Fruit fly (Drosophila melanogaster): ENCODE data around the gene Gr28b.
A peak's percentile ranks its signal among the peaks of the same experiment; 100 is the strongest.

The Gr28b gene

dm6 chr2L:7462147-7462546 is at the start of gene Gr28b:
Gene Gr28b (minus strand): TSS chr2L:7462247.
- TF ChIP-seq fru (GFP tag; optimal IDR thresholded peaks at IDR 0.05) (no peak), sage (GFP tag; optimal IDR thresholded peaks at IDR 0.05) (no peak), Rel (GFP tag; optimal IDR thresholded peaks at IDR 0.05) (no peak), Rel (tag; optimal IDR thresholded peaks at IDR 0.05) (no peak), Jra (GFP tag; optimal IDR thresholded peaks at IDR 0.05) (no peak), dsf (GFP tag; optimal IDR thresholded peaks at IDR 0.05; ENCODE audit: borderline replicate concordance) (no peak), HLH106 (tag; optimal IDR thresholded peaks at IDR 0.05) (no peak), Hr83 (GFP tag; optimal IDR thresholded peaks at IDR 0.05; ENCODE audit: poor library complexity, severe bottlenecking) (no peak), jim (GFP tag; optimal IDR thresholded peaks at IDR 0.05) (no peak), dmrt93B (GFP tag; optimal IDR thresholded peaks at IDR 0.05) (no peak), woc (GFP tag; optimal IDR thresholded peaks at IDR 0.05) (no peak), sv (GFP tag; optimal IDR thresholded peaks at IDR 0.05) (no peak), Sp1 (GFP tag; optimal IDR thresholded peaks at IDR 0.05) (no peak), h (GFP tag; optimal IDR thresholded peaks at IDR 0.05) (no peak), foxo (GFP tag; optimal IDR thresholded peaks at IDR 0.05) (no peak), Vsx2 (GFP tag; optimal IDR thresholded peaks at IDR 0.05; ENCODE audit: partially characterized antibody) (no peak), rgr (GFP tag; optimal IDR thresholded peaks at IDR 0.05) (no peak), Mio (GFP tag; optimal IDR thresholded peaks at IDR 0.05) (no peak), GATAd (GFP tag; optimal IDR thresholded peaks at IDR 0.05) (no peak)

dm6 chr2L:7508867-7509266 is 46.8 kb upstream of the Gr28b start:
- no peak for TF ChIP-seq rgr (GFP tag; optimal IDR thresholded peaks at IDR 0.05)
- no peak for TF ChIP-seq jim (GFP tag; optimal IDR thresholded peaks at IDR 0.05)
- no peak for TF ChIP-seq dsf (GFP tag; optimal IDR thresholded peaks at IDR 0.05; ENCODE audit: borderline replicate concordance)
- no peak for TF ChIP-seq Vsx2 (GFP tag; optimal IDR thresholded peaks at IDR 0.05; ENCODE audit: partially characterized antibody)
- TF ChIP-seq Hr83 (GFP tag; optimal IDR thresholded peaks at IDR 0.05; ENCODE audit: poor library complexity, severe bottlenecking), result no peak
- TF ChIP-seq N (GFP tag; optimal IDR thresholded peaks at IDR 0.05), result no peak
- no peak for TF ChIP-seq lola (GFP tag; optimal IDR thresholded peaks at IDR 0.05)
- no peak for TF ChIP-seq dl (GFP tag; optimal IDR thresholded peaks at IDR 0.05; ENCODE audit: insufficient read depth in 1 of 2, partially characterized antibody in 2 of 2)
- TF ChIP-seq brk (GFP tag; optimal IDR thresholded peaks at IDR 0.05), result no peak
- no peak for TF ChIP-seq CrebA (GFP tag; optimal IDR thresholded peaks at IDR 0.05; ENCODE audit: borderline replicate concordance)
- TF ChIP-seq pan (optimal IDR thresholded peaks at IDR 0.05), result no peak
- no peak for TF ChIP-seq Sp1 (GFP tag; optimal IDR thresholded peaks at IDR 0.05)
- TF ChIP-seq Dif (GFP tag; optimal IDR thresholded peaks at IDR 0.05; ENCODE audit: partially characterized antibody), result no peak
- TF ChIP-seq Jra (GFP tag; optimal IDR thresholded peaks at IDR 0.05), result no peak
- TF ChIP-seq Dfd (GFP tag; optimal IDR thresholded peaks at IDR 0.05), result no peak
- TF ChIP-seq Hr78 (GFP tag; optimal IDR thresholded peaks at IDR 0.05), result no peak
- TF ChIP-seq CG32264 (GFP tag; optimal IDR thresholded peaks at IDR 0.05), result no peak

dm6 chr2L:7508463-7508862 is 46.4 kb upstream of the Gr28b start:
- TF ChIP-seq HLH106 (tag; optimal IDR thresholded peaks at IDR 0.05), result no peak
- TF ChIP-seq fru (GFP tag; optimal IDR thresholded peaks at IDR 0.05), result no peak

dm6 chr2L:7507447-7507846 is 45.4 kb upstream of the Gr28b start:
- peak; percentile 9 for TF ChIP-seq Myc (optimal IDR thresholded peaks at IDR 0.05)
- no peak for TF ChIP-seq Jra (GFP tag; optimal IDR thresholded peaks at IDR 0.05)

dm6 chr2L:7505976-7506375 is 43.9 kb upstream of the Gr28b start:
- no peak for TF ChIP-seq br (GFP tag; optimal IDR thresholded peaks at IDR 0.05)
- TF ChIP-seq CG9705 (GFP tag; optimal IDR thresholded peaks at IDR 0.05), result no peak
- TF ChIP-seq woc (GFP tag; optimal IDR thresholded peaks at IDR 0.05), result no peak
- no peak for TF ChIP-seq pan (optimal IDR thresholded peaks at IDR 0.05)
- no peak for TF ChIP-seq jim (GFP tag; optimal IDR thresholded peaks at IDR 0.05)
- no peak for TF ChIP-seq rgr (GFP tag; optimal IDR thresholded peaks at IDR 0.05)
- TF ChIP-seq Vsx2 (GFP tag; optimal IDR thresholded peaks at IDR 0.05; ENCODE audit: partially characterized antibody), result no peak
- no peak for TF ChIP-seq foxo (GFP tag; optimal IDR thresholded peaks at IDR 0.05)
- TF ChIP-seq Dif (GFP tag; optimal IDR thresholded peaks at IDR 0.05; ENCODE audit: partially characterized antibody), result no peak
- TF ChIP-seq N (GFP tag; optimal IDR thresholded peaks at IDR 0.05), result no peak
- TF ChIP-seq dmrt93B (GFP tag; optimal IDR thresholded peaks at IDR 0.05), result no peak
- TF ChIP-seq GATAd (GFP tag; optimal IDR thresholded peaks at IDR 0.05), result no peak
- TF ChIP-seq lola (GFP tag; optimal IDR thresholded peaks at IDR 0.05), result no peak
- no peak for TF ChIP-seq psq (GFP tag; optimal IDR thresholded peaks at IDR 0.05)

Measured in whole organism, wandering third instar larva.